Worm (Caenorhabditis elegans): ENCODE measurements around the gene cox-6B.
A peak's percentile ranks its signal among the peaks of the same experiment; 100 is the strongest.

Gene cox-6B

DNA sequence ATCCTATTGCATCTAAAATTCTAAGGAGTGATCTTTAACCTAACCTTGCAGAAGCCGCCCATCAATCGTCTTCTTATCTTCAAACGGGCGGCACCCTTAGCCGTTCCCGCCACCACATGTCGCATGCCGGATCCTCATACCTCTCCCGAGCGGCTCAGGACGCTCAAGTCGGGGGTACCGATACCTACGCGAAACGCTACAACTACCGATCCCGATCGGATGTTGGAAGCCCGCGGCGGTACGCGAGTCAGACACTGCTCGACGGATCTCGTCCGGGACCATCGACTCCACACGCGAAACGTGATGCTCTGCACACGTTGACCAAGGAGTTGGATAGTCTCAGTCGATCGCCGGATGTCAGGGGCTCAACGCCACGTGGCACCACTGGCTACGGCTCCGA is 20.1 kb upstream of the cox-6B start:
- no peak for TF ChIP-seq scrt-1 (GFP tag; IDR thresholded peaks at IDR 0.05)
- TF ChIP-seq ceh-36 (tag; optimal IDR thresholded peaks at IDR 0.05), result no peak
- TF ChIP-seq tbx-37 (GFP tag; conservative IDR thresholded peaks at IDR 0.05), result no peak
- no peak for TF ChIP-seq tbx-11 (GFP tag; IDR thresholded peaks at IDR 0.05)
- TF ChIP-seq pes-1 (GFP tag; IDR thresholded peaks at IDR 0.05), result no peak
- TF ChIP-seq F13C5.2 (tag; optimal IDR thresholded peaks at IDR 0.05), result no peak
- no peak for TF ChIP-seq sea-1 (GFP tag; conservative IDR thresholded peaks at IDR 0.05)
- TF ChIP-seq ama-1 (optimal IDR thresholded peaks at IDR 0.05), result no peak

DNA sequence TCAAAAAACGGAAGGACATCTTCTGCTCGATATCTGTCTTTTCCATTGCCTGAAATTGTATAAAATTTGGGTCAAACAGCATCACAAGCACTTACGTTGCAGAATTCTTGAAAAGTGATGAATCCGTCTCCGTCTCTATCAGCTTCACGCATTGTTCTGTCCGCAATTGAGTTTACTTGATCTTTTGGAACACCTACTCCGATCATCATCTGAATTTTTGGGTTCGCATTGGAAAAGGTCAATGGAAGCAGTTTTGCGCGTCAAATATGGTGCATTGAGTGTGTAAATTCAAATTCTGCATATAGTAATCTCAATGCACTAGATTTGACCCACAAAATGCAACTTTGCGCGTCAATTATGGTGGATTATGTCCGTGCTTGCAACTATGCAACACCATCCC is 17.9 kb upstream of the cox-6B start:
- TF ChIP-seq tbx-11 (GFP tag; IDR thresholded peaks at IDR 0.05) (no peak), sea-1 (GFP tag; conservative IDR thresholded peaks at IDR 0.05) (no peak), tra-4 (tag; optimal IDR thresholded peaks at IDR 0.05) (no peak), tbx-37 (GFP tag; conservative IDR thresholded peaks at IDR 0.05) (no peak), ama-1 (optimal IDR thresholded peaks at IDR 0.05) (no peak), hmg-4 (GFP tag; optimal IDR thresholded peaks at IDR 0.05) (no peak), ets-7 (tag; optimal IDR thresholded peaks at IDR 0.05) (no peak), scrt-1 (GFP tag; IDR thresholded peaks at IDR 0.05) (no peak), aly-1 (tag; optimal IDR thresholded peaks at IDR 0.05) (no peak), hnd-1 (tag; optimal IDR thresholded peaks at IDR 0.05) (no peak), pes-1 (GFP tag; IDR thresholded peaks at IDR 0.05) (no peak), flt-1 (GFP tag; IDR thresholded peaks at IDR 0.05) (no peak), B0310.2 (tag; optimal IDR thresholded peaks at IDR 0.05) (no peak), ceh-36 (tag; optimal IDR thresholded peaks at IDR 0.05) (no peak), F13C5.2 (tag; optimal IDR thresholded peaks at IDR 0.05) (no peak), ceh-13 (GFP tag; optimal IDR thresholded peaks at IDR 0.05) (no peak), hmbx-1 (tag; optimal IDR thresholded peaks at IDR 0.05) (no peak)

DNA sequence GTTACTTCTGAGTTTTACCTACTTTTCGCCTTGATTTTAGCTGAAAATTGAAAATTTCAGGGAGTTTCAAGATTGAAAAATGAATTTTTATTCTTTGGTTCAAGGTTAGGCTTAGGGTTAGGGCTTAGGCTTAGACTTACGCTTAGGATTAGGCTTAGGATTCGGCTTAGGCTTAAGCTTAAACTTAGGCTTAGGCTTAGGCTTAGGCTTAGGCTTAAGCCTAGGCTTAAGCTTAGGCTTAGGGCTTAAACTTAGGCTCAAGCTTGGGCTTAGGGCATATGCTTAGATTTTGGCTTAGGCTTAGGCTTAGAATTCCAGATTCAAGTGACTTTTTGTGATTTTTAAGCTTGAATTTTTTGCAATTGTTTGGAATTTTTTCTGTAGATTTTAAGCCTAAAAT is 16.1 kb upstream of the cox-6B start:
- TF ChIP-seq tbx-37 (GFP tag; conservative IDR thresholded peaks at IDR 0.05) (no peak), tbx-11 (GFP tag; IDR thresholded peaks at IDR 0.05) (no peak), ceh-36 (tag; optimal IDR thresholded peaks at IDR 0.05) (peak; percentile 76)

DNA sequence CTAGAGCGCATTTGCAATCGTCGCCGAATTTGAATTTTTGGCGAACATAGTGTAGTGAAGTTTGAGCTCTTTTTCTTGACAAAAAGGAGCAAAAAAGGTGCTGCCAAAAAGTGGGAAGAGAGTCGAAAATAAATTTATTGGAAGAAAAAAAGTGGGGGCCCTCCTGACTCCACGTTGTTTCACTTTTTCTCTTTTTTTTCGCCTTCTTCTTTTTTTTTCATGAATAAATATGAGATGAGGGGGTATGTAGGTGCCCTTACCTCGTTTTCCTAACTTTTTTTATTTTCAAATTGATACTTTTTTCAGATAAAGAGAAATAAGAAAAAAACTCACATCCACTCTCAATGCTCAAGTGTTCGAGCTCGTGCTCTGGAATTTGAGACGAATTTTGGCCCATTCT is 13.4 kb upstream of the cox-6B start, which contains the start of the genes Y71H2AL.2, Y71H2AL.4 and pbo-1:
TSS of gene Y71H2AL.2 (plus strand) at position 301 of the 400 bp plus-strand sequence.
TSS of gene Y71H2AL.4 (plus strand) at position 345 of the 400 bp plus-strand sequence.
TSS of gene pbo-1 (minus strand) at position 400 of the 400 bp plus-strand sequence.
- TF ChIP-seq scrt-1 (GFP tag; IDR thresholded peaks at IDR 0.05) (no peak), hmbx-1 (tag; optimal IDR thresholded peaks at IDR 0.05) (no peak), tbx-37 (GFP tag; conservative IDR thresholded peaks at IDR 0.05) (no peak), ceh-36 (tag; optimal IDR thresholded peaks at IDR 0.05) (no peak), ets-7 (tag; optimal IDR thresholded peaks at IDR 0.05) (no peak), hmg-4 (GFP tag; optimal IDR thresholded peaks at IDR 0.05) (no peak), sea-1 (GFP tag; conservative IDR thresholded peaks at IDR 0.05) (no peak), tra-4 (tag; optimal IDR thresholded peaks at IDR 0.05) (no peak), flt-1 (GFP tag; IDR thresholded peaks at IDR 0.05) (no peak), B0310.2 (tag; optimal IDR thresholded peaks at IDR 0.05) (no peak), ama-1 (optimal IDR thresholded peaks at IDR 0.05) (no peak), F13C5.2 (tag; optimal IDR thresholded peaks at IDR 0.05) (no peak), aly-1 (tag; optimal IDR thresholded peaks at IDR 0.05) (no peak)

DNA sequence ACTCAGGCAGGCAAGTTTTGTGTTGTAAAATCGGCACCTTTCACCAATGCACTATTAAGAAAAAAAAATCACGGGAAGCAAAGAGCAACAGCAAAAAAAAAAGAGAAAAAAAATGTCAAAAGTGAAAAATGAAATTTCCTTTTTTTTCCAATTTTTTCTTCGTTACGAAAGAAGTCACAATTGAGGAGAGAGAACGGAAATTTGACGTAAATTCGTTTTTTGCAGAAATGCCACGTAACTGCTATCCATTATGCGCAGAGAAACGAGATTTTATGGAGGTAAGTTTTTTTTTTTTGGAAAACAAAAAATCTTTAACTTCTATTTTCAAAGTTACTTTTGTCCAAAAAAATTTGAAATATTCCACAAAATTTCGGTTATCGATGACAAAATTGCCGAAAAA is 12.8 kb upstream of the cox-6B start:
- TF ChIP-seq tbx-37 (GFP tag; conservative IDR thresholded peaks at IDR 0.05) (no peak), tra-4 (tag; optimal IDR thresholded peaks at IDR 0.05) (no peak), ets-7 (tag; optimal IDR thresholded peaks at IDR 0.05) (no peak), hnd-1 (tag; optimal IDR thresholded peaks at IDR 0.05) (no peak), F13C5.2 (tag; optimal IDR thresholded peaks at IDR 0.05) (no peak), ceh-13 (GFP tag; optimal IDR thresholded peaks at IDR 0.05) (no peak), sea-1 (GFP tag; conservative IDR thresholded peaks at IDR 0.05) (no peak)

DNA sequence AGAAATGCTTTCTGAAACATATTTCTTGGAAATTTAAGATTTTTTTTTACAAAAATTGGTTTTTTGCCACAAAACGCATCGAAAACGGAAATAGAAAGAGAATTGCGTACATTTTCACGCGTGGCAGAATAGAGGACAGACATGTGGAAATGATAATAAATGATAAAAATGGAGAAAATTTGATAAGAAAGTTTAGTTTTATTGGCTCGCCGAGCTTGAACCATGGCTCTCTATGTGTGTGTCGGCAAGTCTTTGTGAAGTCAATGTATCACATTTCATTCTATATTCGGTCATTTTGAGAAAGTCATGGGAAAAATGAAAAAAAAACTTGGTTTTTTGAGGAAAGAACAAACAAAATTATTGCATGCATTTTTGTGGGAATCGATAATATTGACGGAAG is 12.1 kb upstream of the cox-6B start:
- TF ChIP-seq ama-1 (optimal IDR thresholded peaks at IDR 0.05) (no peak), ceh-36 (tag; optimal IDR thresholded peaks at IDR 0.05) (no peak), hnd-1 (tag; optimal IDR thresholded peaks at IDR 0.05) (no peak), ceh-13 (GFP tag; optimal IDR thresholded peaks at IDR 0.05) (no peak), F13C5.2 (tag; optimal IDR thresholded peaks at IDR 0.05) (no peak), tbx-37 (GFP tag; conservative IDR thresholded peaks at IDR 0.05) (no peak), hmg-4 (GFP tag; optimal IDR thresholded peaks at IDR 0.05) (no peak)

DNA sequence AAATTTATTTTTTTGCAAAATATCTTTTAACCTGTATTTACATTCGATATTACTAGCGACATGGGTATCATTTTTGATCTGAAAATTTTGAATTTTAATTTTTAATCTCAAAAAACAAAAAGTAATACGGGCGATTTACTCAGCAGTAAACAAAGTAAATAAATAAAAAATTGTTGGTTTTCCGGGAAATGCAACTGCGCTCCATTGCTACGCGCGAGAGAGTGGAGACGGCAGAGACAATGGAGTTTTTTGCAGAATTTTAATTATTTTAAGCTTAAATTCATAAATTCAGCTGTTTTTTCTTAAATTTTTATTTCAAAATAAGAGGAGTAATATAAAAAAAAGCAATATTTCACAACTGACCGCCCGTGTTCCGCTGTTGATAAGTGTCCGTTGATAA is 723 bp upstream of the cox-6B start, which contains the start of gene slc-30A9:
TSS of gene slc-30A9 (minus strand) at position 78 of the 400 bp plus-strand sequence.
- TF ChIP-seq sea-1 (GFP tag; conservative IDR thresholded peaks at IDR 0.05) (no peak), flt-1 (GFP tag; IDR thresholded peaks at IDR 0.05) (no peak)

DNA sequence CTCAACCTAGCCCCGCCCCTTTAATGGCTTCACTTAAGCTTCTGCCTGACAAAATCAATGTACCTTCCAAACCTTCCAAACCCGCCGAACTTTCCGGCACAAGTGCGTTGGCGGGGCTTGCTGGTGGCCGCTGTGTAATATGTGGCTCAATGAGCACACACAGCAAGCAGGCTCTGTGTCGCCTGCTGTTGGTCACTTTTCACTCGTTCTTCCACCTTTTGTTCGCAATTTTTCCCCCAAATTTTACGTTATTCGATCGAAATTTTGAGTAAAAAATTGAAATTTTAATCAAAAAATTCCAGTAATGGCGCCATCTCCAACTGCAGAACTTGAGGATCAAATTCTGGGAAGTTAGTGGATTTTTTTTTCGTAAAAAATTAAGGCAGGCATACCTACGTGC is 1.2 kb downstream of the cox-6B start, which contains the start of gene set-27:
TSS of gene set-27 (plus strand) at position 301 of the 400 bp plus-strand sequence.
- TF ChIP-seq aly-1 (tag; optimal IDR thresholded peaks at IDR 0.05) (no peak), sea-1 (GFP tag; conservative IDR thresholded peaks at IDR 0.05) (no peak), F13C5.2 (tag; optimal IDR thresholded peaks at IDR 0.05) (no peak), pes-1 (GFP tag; IDR thresholded peaks at IDR 0.05) (no peak), ama-1 (optimal IDR thresholded peaks at IDR 0.05) (no peak), B0310.2 (tag; optimal IDR thresholded peaks at IDR 0.05) (no peak), tbx-37 (GFP tag; conservative IDR thresholded peaks at IDR 0.05) (no peak), hnd-1 (tag; optimal IDR thresholded peaks at IDR 0.05) (no peak), tbx-11 (GFP tag; IDR thresholded peaks at IDR 0.05) (no peak), ceh-36 (tag; optimal IDR thresholded peaks at IDR 0.05) (no peak), hmbx-1 (tag; optimal IDR thresholded peaks at IDR 0.05) (no peak), ceh-13 (GFP tag; optimal IDR thresholded peaks at IDR 0.05) (no peak), tra-4 (tag; optimal IDR thresholded peaks at IDR 0.05) (no peak), ets-7 (tag; optimal IDR thresholded peaks at IDR 0.05) (no peak), scrt-1 (GFP tag; IDR thresholded peaks at IDR 0.05) (no peak), hmg-4 (GFP tag; optimal IDR thresholded peaks at IDR 0.05) (no peak), flt-1 (GFP tag; IDR thresholded peaks at IDR 0.05) (no peak)

Measured in whole organism, early embryonic.